Worm (Caenorhabditis elegans) whole organism, L4 larva: ENCODE measurements around the gene ced-7.

ENCODE experiments used
- D1046.2 ChIP-seq: fragments of 200-800 bp; sonication (Bioruptor generic); IDR thresholded peaks from 2 replicates; pipeline ENCODE4 v1.3.6; 2022; ENCODE audit warnings: missing genetic modification characterization, missing compliant biosample characterization
- F49E8.2 ChIP-seq: sonication (generic microtip); optimal IDR thresholded peaks from 2 replicates; lab custom pipeline; 2016; ENCODE audit warnings: missing compliant biosample characterization, mild to moderate bottlenecking, missing genetic modification characterization, borderline replicate concordance
- R02D3.7 ChIP-seq: fragments of 150-350 bp; sonication (generic microtip); optimal IDR thresholded peaks from 3 replicates; lab custom pipeline; 2014; ENCODE audit warnings: missing biosample characterization, missing genetic modification characterization
- Y5F2A.4 ChIP-seq: fragments of 200-800 bp; sonication (Bioruptor generic); optimal IDR thresholded peaks from 2 replicates; lab custom pipeline; 2018; ENCODE audit warnings: mild to moderate bottlenecking, missing genetic modification characterization, missing compliant biosample characterization
- ZK337.2 ChIP-seq: fragments of 200-800 bp; sonication (Bioruptor generic); IDR thresholded peaks from 2 replicates; pipeline ENCODE4 v1.3.6; 2022; ENCODE audit warnings: missing genetic modification reagents, missing genetic modification characterization, missing compliant biosample characterization
- ama-1 ChIP-seq: fragments of 150-350 bp; optimal IDR thresholded peaks from 2 replicates; lab custom pipeline; 2014; ENCODE audit warnings: inconsistent platforms, mixed read lengths
- arid-1 ChIP-seq: fragments of 200-800 bp; sonication (Bioruptor generic); conservative IDR thresholded peaks from 2 replicates; pipeline ENCODE4 v1.3.6; 2022; ENCODE audit warnings: missing genetic modification reagents, missing genetic modification characterization, missing compliant biosample characterization
- attf-4 ChIP-seq: sonication (generic microtip); optimal IDR thresholded peaks from 3 replicates; lab custom pipeline; 2017; ENCODE audit warnings: missing biosample characterization, missing genetic modification characterization
- ceh-20 ChIP-seq: fragments of 200-800 bp; sonication (Bioruptor generic); IDR thresholded peaks from 2 replicates; pipeline ENCODE4 v1.3.6; 2022; ENCODE audit warnings: missing genetic modification reagents, missing genetic modification characterization, missing compliant biosample characterization
- ceh-28 ChIP-seq: fragments of 150-350 bp; optimal IDR thresholded peaks from 2 replicates; lab custom pipeline; 2014; ENCODE audit warnings: missing biosample characterization, missing genetic modification reagents, missing genetic modification characterization
- ceh-44 ChIP-seq: fragments of 200-800 bp; sonication (Bioruptor generic); IDR thresholded peaks from 2 replicates; pipeline ENCODE4 v1.3.6; 2022; ENCODE audit warnings: missing genetic modification reagents, missing genetic modification characterization, missing compliant biosample characterization
- daf-12 ChIP-seq: fragments of 150-350 bp; optimal IDR thresholded peaks from 2 replicates; lab custom pipeline; 2014; ENCODE audit warnings: missing biosample characterization, missing genetic modification reagents, missing genetic modification characterization
- daf-16 ChIP-seq, 3 experiments: sonication (generic microtip); optimal IDR thresholded peaks; 2 replicates each; lab custom pipeline; 2016 to 2017; ENCODE audit warnings: missing genetic modification characterization in 3 of 3, missing genetic modification reagents in 3 of 3, mild to moderate bottlenecking in 2 of 3, missing compliant biosample characterization in 2 of 3, missing biosample characterization in 1 of 3, moderate library complexity in 1 of 3
- daf-19 ChIP-seq: fragments of 200-800 bp; sonication (Bioruptor generic); conservative IDR thresholded peaks from 2 replicates; pipeline ENCODE4 v1.3.6; 2022; ENCODE audit warnings: missing genetic modification characterization, missing compliant biosample characterization
- dmd-6 ChIP-seq: fragments of 200-800 bp; sonication (Bioruptor generic); IDR thresholded peaks from 2 replicates; pipeline ENCODE4 v1.3.6; 2022; ENCODE audit warnings: missing genetic modification reagents, missing genetic modification characterization, missing compliant biosample characterization
- dmd-8 ChIP-seq: fragments of 200-800 bp; sonication (Bioruptor generic); IDR thresholded peaks from 2 replicates; pipeline ENCODE4 v1.3.6; 2022; ENCODE audit warnings: missing genetic modification characterization, missing compliant biosample characterization
- egl-43 ChIP-seq: fragments of 200-800 bp; sonication (Bioruptor generic); IDR thresholded peaks from 2 replicates; pipeline ENCODE4 v1.3.6; 2022; ENCODE audit warnings: missing genetic modification reagents, missing genetic modification characterization, missing compliant biosample characterization
- hif-1 ChIP-seq, 2 experiments: sonication (generic microtip); optimal IDR thresholded peaks; 2 replicates each; lab custom pipeline; 2016 to 2017; ENCODE audit warnings: missing compliant biosample characterization in 2 of 2, missing genetic modification characterization in 2 of 2, missing genetic modification reagents in 2 of 2, missing genotype in 2 of 2, mild to moderate bottlenecking in 1 of 2
- hlh-11 ChIP-seq: fragments of 200-800 bp; sonication (Bioruptor generic); optimal IDR thresholded peaks from 2 replicates; lab custom pipeline; 2018; ENCODE audit warnings: mild to moderate bottlenecking, missing genetic modification characterization, missing compliant biosample characterization
- hmg-1.1 ChIP-seq: fragments of 200-800 bp; sonication (Bioruptor generic); IDR thresholded peaks from 2 replicates; pipeline ENCODE4 v1.3.6; 2022; ENCODE audit warnings: missing genetic modification reagents, missing genetic modification characterization, missing compliant biosample characterization
- jun-1 ChIP-seq: fragments of 150-350 bp; optimal IDR thresholded peaks from 2 replicates; lab custom pipeline; 2014; ENCODE audit warnings: missing biosample characterization, missing genetic modification reagents, missing genetic modification characterization
- lin-1 ChIP-seq: fragments of 200-800 bp; sonication (Bioruptor generic); IDR thresholded peaks from 2 replicates; pipeline ENCODE4 v1.3.6; 2022; ENCODE audit warnings: missing genetic modification reagents, missing genetic modification characterization, missing compliant biosample characterization
- lin-39 ChIP-seq: fragments of 150-350 bp; optimal IDR thresholded peaks from 2 replicates; lab custom pipeline; 2014; ENCODE audit warnings: missing biosample characterization, missing genetic modification reagents, missing genetic modification characterization
- madf-5 ChIP-seq, 2 experiments: fragments of 200-800 bp; sonication (Bioruptor generic); IDR thresholded peaks; 2 replicates each; pipeline ENCODE4 v1.3.6; 2022; ENCODE audit warnings: missing compliant biosample characterization in 2 of 2, missing genetic modification characterization in 2 of 2
- madf-9 ChIP-seq: fragments of 200-800 bp; sonication (Bioruptor generic); conservative IDR thresholded peaks from 2 replicates; pipeline ENCODE4 v1.3.6; 2022; ENCODE audit warnings: missing genetic modification reagents, missing genetic modification characterization, missing compliant biosample characterization
- mdt-29 ChIP-seq: fragments of 200-800 bp; sonication (Bioruptor generic); IDR thresholded peaks from 2 replicates; pipeline ENCODE4 v1.3.6; 2022; ENCODE audit warnings: missing genetic modification reagents, missing genetic modification characterization, missing compliant biosample characterization
- mes-2 ChIP-seq: sonication (generic microtip); optimal IDR thresholded peaks from 2 replicates; lab custom pipeline; 2016; ENCODE audit warnings: missing genotype, mild to moderate bottlenecking, missing genetic modification characterization, missing compliant biosample characterization; ENCODE audit not compliant: poor library complexity, severe bottlenecking
- mxl-3 ChIP-seq: fragments of 200-800 bp; sonication (Bioruptor generic); optimal IDR thresholded peaks from 2 replicates; lab custom pipeline; 2018; ENCODE audit warnings: mild to moderate bottlenecking, missing genetic modification characterization, missing compliant biosample characterization
- nhr-111 ChIP-seq: fragments of 200-800 bp; sonication (Bioruptor generic); optimal IDR thresholded peaks from 2 replicates; lab custom pipeline; 2018; ENCODE audit warnings: mild to moderate bottlenecking, missing genetic modification characterization, missing compliant biosample characterization
- nhr-28 ChIP-seq: fragments of 150-350 bp; optimal IDR thresholded peaks from 2 replicates; lab custom pipeline; 2014; ENCODE audit warnings: missing biosample characterization, missing genetic modification characterization
- nhr-41 ChIP-seq: fragments of 200-800 bp; sonication (Bioruptor generic); IDR thresholded peaks from 2 replicates; pipeline ENCODE4 v1.3.6; 2022; ENCODE audit warnings: missing genetic modification reagents, missing genetic modification characterization, missing compliant biosample characterization
- nhr-48 ChIP-seq: sonication (generic microtip); optimal IDR thresholded peaks from 2 replicates; lab custom pipeline; 2016; ENCODE audit warnings: mild to moderate bottlenecking, missing genetic modification characterization, missing compliant biosample characterization
- nhr-6 ChIP-seq: fragments of 150-350 bp; optimal IDR thresholded peaks from 2 replicates; lab custom pipeline; 2014; ENCODE audit warnings: missing biosample characterization, missing genetic modification characterization
- php-3 ChIP-seq: fragments of 200-800 bp; sonication (Bioruptor generic); IDR thresholded peaks from 2 replicates; pipeline ENCODE4 v1.3.6; 2022; ENCODE audit warnings: missing genetic modification reagents, missing genetic modification characterization, missing compliant biosample characterization
- pqm-1 ChIP-seq: sonication (generic microtip); optimal IDR thresholded peaks from 2 replicates; lab custom pipeline; 2017; ENCODE audit warnings: missing biosample characterization, missing genetic modification characterization
- rbr-2 ChIP-seq: sonication (generic microtip); optimal IDR thresholded peaks from 2 replicates; lab custom pipeline; 2016; ENCODE audit warnings: missing genotype, missing genetic modification characterization, missing compliant biosample characterization
- snpc-1.2 ChIP-seq: fragments of 200-800 bp; sonication (Bioruptor generic); IDR thresholded peaks from 2 replicates; pipeline ENCODE4 v1.3.6; 2022; ENCODE audit warnings: missing genetic modification reagents, missing genetic modification characterization, missing compliant biosample characterization
- snpc-4 ChIP-seq: fragments of 150-350 bp; optimal IDR thresholded peaks from 2 replicates; lab custom pipeline; 2014; ENCODE audit warnings: missing biosample characterization, missing genetic modification characterization
- spr-1 ChIP-seq: sonication (generic microtip); optimal IDR thresholded peaks from 2 replicates; lab custom pipeline; 2016; ENCODE audit warnings: mild to moderate bottlenecking, missing genetic modification characterization, missing compliant biosample characterization
- spr-3 ChIP-seq: fragments of 200-800 bp; sonication (Bioruptor generic); optimal IDR thresholded peaks from 2 replicates; lab custom pipeline; 2018; ENCODE audit warnings: mild to moderate bottlenecking, missing genetic modification characterization, missing compliant biosample characterization
- tra-1 ChIP-seq: fragments of 200-800 bp; sonication (Bioruptor generic); IDR thresholded peaks from 2 replicates; pipeline ENCODE4 v1.3.6; 2022; ENCODE audit warnings: missing genetic modification reagents, missing genetic modification characterization, missing compliant biosample characterization
- unc-130 ChIP-seq: sonication (generic microtip); optimal IDR thresholded peaks from 2 replicates; lab custom pipeline; 2016; ENCODE audit warnings: missing genetic modification reagents, missing genetic modification characterization, missing compliant biosample characterization
- unc-39 ChIP-seq: sonication (generic microtip); optimal IDR thresholded peaks from 2 replicates; lab custom pipeline; 2017; ENCODE audit warnings: missing biosample characterization, missing genetic modification characterization
- zag-1 ChIP-seq: fragments of 150-350 bp; optimal IDR thresholded peaks from 2 replicates; lab custom pipeline; 2014; ENCODE audit warnings: missing biosample characterization, missing genetic modification characterization
- zfp-2 ChIP-seq: sonication (generic microtip); optimal IDR thresholded peaks from 2 replicates; lab custom pipeline; 2016; ENCODE audit warnings: mild to moderate bottlenecking, missing genetic modification characterization, missing compliant biosample characterization
- zfp-3 ChIP-seq: fragments of 200-800 bp; sonication (Bioruptor generic); conservative IDR thresholded peaks from 2 replicates; pipeline ENCODE4 v1.3.6; 2022; ENCODE audit warnings: missing genetic modification reagents, missing genetic modification characterization, missing compliant biosample characterization
- zip-2 ChIP-seq: fragments of 150-350 bp; optimal IDR thresholded peaks from 2 replicates; lab custom pipeline; 2014; ENCODE audit warnings: missing biosample characterization, missing genetic modification characterization

ced-7 gene

ce11 chrIII:9568451-9568850 is 11.4 kb downstream of the ced-7 start, which contains the start of gene C48B4.13:
TSS of gene C48B4.13 (plus strand) at chrIII:9568751.
- no peak for TF ChIP-seq ama-1
- no peak for TF ChIP-seq egl-43 (GFP tag; lab: Robert Waterston, UW)
- TF ChIP-seq arid-1 (GFP tag; lab: Robert Waterston, UW) = no peak
- TF ChIP-seq F49E8.2 (tag; lab: Kevin White, UChicago) = no peak
- TF ChIP-seq nhr-111 = no peak
- no peak for TF ChIP-seq R02D3.7
- TF ChIP-seq zfp-3 (GFP tag; lab: Robert Waterston, UW) = no peak
- TF ChIP-seq jun-1 (tag; lab: Kevin White, UChicago) = no peak
- TF ChIP-seq rbr-2 (tag; lab: Kevin White, UChicago) = no peak
- no peak for TF ChIP-seq daf-12 (tag; lab: Kevin White, UChicago)
- TF ChIP-seq lin-39 = no peak
- TF ChIP-seq nhr-48 (tag; lab: Kevin White, UChicago) = no peak
- no peak for TF ChIP-seq snpc-4 (tag; lab: Kevin White, UChicago)
- TF ChIP-seq mes-2 (tag; lab: Kevin White, UChicago) = no peak
- TF ChIP-seq madf-9 (GFP tag; lab: Robert Waterston, UW) = no peak
- TF ChIP-seq php-3 (GFP tag; lab: Robert Waterston, UW) = no peak
- TF ChIP-seq ceh-28 (tag; lab: Kevin White, UChicago) = no peak
- no peak for TF ChIP-seq ceh-44

DNA sequence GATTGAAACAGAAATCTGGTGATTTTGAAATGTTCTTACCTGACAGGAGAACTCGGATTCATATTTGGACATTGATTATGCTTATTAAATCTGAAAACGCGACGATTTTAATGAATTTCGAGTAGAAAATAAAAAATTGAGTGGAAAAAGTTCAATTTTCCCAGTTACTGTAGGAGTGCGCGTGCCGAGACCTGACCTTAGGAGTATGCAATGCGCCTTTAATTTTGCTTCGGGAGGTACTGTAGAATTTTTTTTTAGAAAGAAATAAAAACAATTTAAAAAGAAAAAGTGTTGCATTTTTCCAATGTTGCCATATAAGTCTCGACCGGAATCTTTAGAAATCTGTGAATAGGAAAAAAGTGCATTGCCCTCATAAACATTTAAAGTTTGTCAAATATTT is 13.9 kb downstream of the ced-7 start, which contains the start of gene C48B4.11:
TSS of gene C48B4.11 (minus strand) at position 143 of the 400 bp plus-strand sequence.
- TF ChIP-seq ama-1 = no peak
- TF ChIP-seq pqm-1 (tag; lab: Kevin White, UChicago) = no peak
- TF ChIP-seq unc-130 (GFP tag; lab: Kevin White, UChicago) = no peak
- TF ChIP-seq nhr-6 (tag; lab: Kevin White, UChicago) = no peak
- TF ChIP-seq F49E8.2 (tag; lab: Kevin White, UChicago) = no peak
- no peak for TF ChIP-seq spr-3 (GFP tag; lab: Kevin White, UChicago)
- TF ChIP-seq unc-39 (tag; lab: Kevin White, UChicago) = no peak
- no peak for TF ChIP-seq spr-1 (tag; lab: Kevin White, UChicago)
- no peak for TF ChIP-seq lin-1 (GFP tag; lab: Robert Waterston, UW)
- TF ChIP-seq hif-1 (tag; optimal IDR thresholded peaks at IDR 0.05; lab: Kevin White, UChicago) = no peak
- TF ChIP-seq ceh-44 = no peak
- no peak for TF ChIP-seq daf-19 (GFP tag; lab: Robert Waterston, UW)
- no peak for TF ChIP-seq ZK337.2
- no peak for TF ChIP-seq nhr-28 (tag; lab: Kevin White, UChicago)
- TF ChIP-seq mdt-29 = no peak

DNA sequence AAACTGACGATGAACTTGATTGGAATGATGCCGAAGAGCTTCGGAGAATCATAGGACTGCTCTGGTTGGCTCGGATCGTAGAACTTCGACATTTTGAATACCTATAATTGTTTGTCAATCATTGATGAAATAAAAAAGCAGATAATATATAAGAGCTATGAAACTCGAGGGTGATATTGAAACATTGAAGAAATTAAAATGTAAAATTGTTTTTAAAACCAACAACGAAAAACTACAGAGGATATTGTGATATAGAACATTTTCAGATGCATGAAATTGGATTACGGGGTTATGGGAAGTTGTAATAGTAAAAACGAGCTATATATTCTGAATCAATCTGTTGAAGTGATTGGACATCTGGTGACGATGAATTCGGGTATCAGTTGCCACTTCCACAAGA is 15.5 kb downstream of the ced-7 start, which contains the start of gene C48B4.10:
TSS of gene C48B4.10 (minus strand) at position 101 of the 400 bp plus-strand sequence.
- TF ChIP-seq nhr-28 (tag; lab: Kevin White, UChicago) (no peak), ceh-20 (GFP tag; lab: Robert Waterston, UW) (no peak), zip-2 (no peak), zfp-2 (tag; lab: Kevin White, UChicago) (no peak), ZK337.2 (no peak), dmd-8 (GFP tag; lab: Robert Waterston, UW) (no peak), D1046.2 (no peak), daf-16 (GFP tag; optimal IDR thresholded peaks at IDR 0.05; lab: Kevin White, UChicago) (no peak), daf-16 (tag; optimal IDR thresholded peaks at IDR 0.05; lab: Kevin White, UChicago) (no peak)

ce11 chrIII:9563235-9563634 is 16.7 kb downstream of the ced-7 start, which contains the start of gene C48B4.9:
TSS of gene C48B4.9 (minus strand) at chrIII:9563335.
- TF ChIP-seq hmg-1.1 (GFP tag; lab: Robert Waterston, UW) (no peak), nhr-48 (tag; lab: Kevin White, UChicago) (no peak), nhr-41 (no peak), mxl-3 (GFP tag; lab: Kevin White, UChicago) (no peak), madf-9 (GFP tag; lab: Robert Waterston, UW) (no peak), tra-1 (GFP tag; lab: Robert Waterston, UW) (no peak), nhr-6 (tag; lab: Kevin White, UChicago) (no peak), dmd-6 (GFP tag; lab: Robert Waterston, UW) (no peak), attf-4 (tag; lab: Kevin White, UChicago) (no peak), snpc-1.2 (no peak), Y5F2A.4 (GFP tag; lab: Kevin White, UChicago) (no peak), ceh-44 (no peak), madf-5 (GFP tag; IDR thresholded peaks at IDR 0.05; lab: Robert Waterston, UW) (no peak), hlh-11 (tag; lab: Kevin White, UChicago) (no peak), zag-1 (tag; lab: Kevin White, UChicago) (no peak)
